Worm (Caenorhabditis elegans): ENCODE data around the gene cbn-1.

- no peak for TF ChIP-seq ceh-16 (tag; optimal IDR thresholded peaks at IDR 0.05)
- TF ChIP-seq Y55F3AM.14 (GFP tag; optimal IDR thresholded peaks at IDR 0.05) = no peak
- no peak for TF ChIP-seq fos-1 (tag; optimal IDR thresholded peaks at IDR 0.05)
- no peak for TF ChIP-seq ztf-4 (tag; optimal IDR thresholded peaks at IDR 0.05)
- TF ChIP-seq aly-2 (tag; optimal IDR thresholded peaks at IDR 0.05) = no peak
- no peak for TF ChIP-seq dmd-4 (tag; optimal IDR thresholded peaks at IDR 0.05)
- TF ChIP-seq ama-1 (optimal IDR thresholded peaks at IDR 0.05) = no peak
- no peak for TF ChIP-seq nhr-11 (tag; optimal IDR thresholded peaks at IDR 0.05)
- TF ChIP-seq ztf-11 (tag; optimal IDR thresholded peaks at IDR 0.05) = no peak
- TF ChIP-seq unc-62 (GFP tag; optimal IDR thresholded peaks at IDR 0.05) = no peak
- TF ChIP-seq nhr-237 (tag; optimal IDR thresholded peaks at IDR 0.05) = no peak
- no peak for TF ChIP-seq peb-1 (tag; optimal IDR thresholded peaks at IDR 0.05)
- TF ChIP-seq lin-13 (GFP tag; optimal IDR thresholded peaks at IDR 0.05) = no peak
Measured at ce11 chrII:340224-340623, 7.9 kb upstream of the cbn-1 start, which contains the start of gene clc-31.

All from whole organism, L2 larva.